Worm (Caenorhabditis elegans): ENCODE data around the gene H40L08.2.

DNA sequence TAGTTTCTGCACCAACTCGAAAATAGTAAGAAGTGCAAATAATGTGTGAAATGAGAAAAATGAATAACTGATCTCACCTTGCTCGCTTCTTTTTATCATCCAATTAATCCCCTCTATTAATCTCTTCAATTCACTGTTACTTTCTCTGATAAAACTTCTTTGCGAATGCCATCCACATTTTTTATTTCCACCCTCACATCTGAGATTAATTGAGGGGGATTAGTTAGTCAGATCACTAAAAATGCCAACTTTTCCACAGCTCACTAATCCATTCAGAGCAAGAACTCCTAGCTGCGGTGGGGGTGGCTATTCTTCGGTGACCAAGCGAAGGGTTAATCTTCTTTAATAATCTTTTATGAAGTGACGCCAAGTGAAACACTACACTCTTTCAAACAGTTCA, 42.8 kb downstream of the H40L08.2 start, which contains the start of gene dsc-1:
- TF ChIP-seq ama-1 (optimal IDR thresholded peaks at IDR 0.05) (no peak), tbx-11 (GFP tag; IDR thresholded peaks at IDR 0.05) (no peak), hmbx-1 (tag; optimal IDR thresholded peaks at IDR 0.05) (no peak), ets-7 (tag; optimal IDR thresholded peaks at IDR 0.05) (no peak), hmg-4 (GFP tag; optimal IDR thresholded peaks at IDR 0.05) (no peak), sea-1 (GFP tag; conservative IDR thresholded peaks at IDR 0.05) (no peak)
